Worm (Caenorhabditis elegans) whole organism, L4/young adult: Measurements from ENCODE around the gene str-19.

ENCODE experiments used
- W03F9.2 ChIP-seq: fragments of 150-350 bp; optimal IDR thresholded peaks from 2 replicates; lab custom pipeline; 2014; ENCODE audit warnings: missing biosample characterization, missing genetic modification characterization
- dao-5 ChIP-seq: sonication (generic microtip); optimal IDR thresholded peaks from 2 replicates; lab custom pipeline; 2016; ENCODE audit warnings: missing genotype, missing genetic modification characterization, moderate library complexity, missing compliant biosample characterization
- him-1 ChIP-seq: sonication (generic microtip); optimal IDR thresholded peaks from 2 replicates; lab custom pipeline; 2016; ENCODE audit warnings: missing genotype, missing genetic modification reagents, missing genetic modification characterization, missing compliant biosample characterization

DNA sequence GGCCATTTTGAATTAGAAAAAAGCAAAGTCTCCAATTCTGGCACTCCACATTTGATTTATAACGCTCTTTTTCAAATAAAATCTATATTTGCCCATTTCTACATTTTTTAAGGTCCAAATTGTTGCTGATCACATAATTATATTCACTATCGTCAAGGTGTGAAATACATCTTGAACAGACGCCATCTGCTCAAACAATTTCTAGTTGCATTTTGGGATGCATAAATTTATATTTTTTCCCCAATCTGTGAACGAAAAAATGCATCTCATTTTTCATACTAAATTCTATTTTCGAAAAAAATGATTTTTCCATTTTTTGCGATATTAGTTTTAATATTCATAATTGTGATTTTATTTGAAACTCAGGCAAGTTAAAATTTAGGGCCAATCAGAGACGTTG, 49.0 kb upstream of the str-19 start, which contains the start of gene T26E4.7:
- TF ChIP-seq dao-5 (tag; lab: Kevin White, UChicago) (no peak), him-1 (tag; lab: Kevin White, UChicago) (no peak), W03F9.2 (tag; lab: Kevin White, UChicago) (no peak)
